Worm (Caenorhabditis elegans) whole organism, late embryonic: Measurements from ENCODE around the gene ctr-9.

Experiments
- T23F11.4 ChIP-seq: fragments of 200-800 bp; sonication (Bioruptor generic); optimal IDR thresholded peaks from 2 replicates; lab custom pipeline; 2018; ENCODE audit warnings: mild to moderate bottlenecking, missing genetic modification characterization, missing compliant biosample characterization
- Y22D7AL.16 ChIP-seq: sonication (generic microtip); optimal IDR thresholded peaks from 2 replicates; lab custom pipeline; 2016; ENCODE audit warnings: missing genetic modification characterization, missing compliant biosample characterization
- ahr-1 ChIP-seq: sonication (generic microtip); optimal IDR thresholded peaks from 2 replicates; lab custom pipeline; 2016; ENCODE audit warnings: missing genetic modification characterization, missing compliant biosample characterization
- ama-1 ChIP-seq: fragments of 150-350 bp; optimal IDR thresholded peaks from 2 replicates; lab custom pipeline; 2014
- ceh-19 ChIP-seq: fragments of 200-800 bp; sonication (Bioruptor generic); optimal IDR thresholded peaks from 2 replicates; lab custom pipeline; 2018; ENCODE audit warnings: mild to moderate bottlenecking, missing genetic modification characterization, missing compliant biosample characterization
- ceh-2 ChIP-seq: sonication (generic microtip); optimal IDR thresholded peaks from 2 replicates; lab custom pipeline; 2016; ENCODE audit warnings: missing genotype, missing genetic modification characterization, missing compliant biosample characterization
- ceh-24 ChIP-seq: sonication (generic microtip); optimal IDR thresholded peaks from 2 replicates; lab custom pipeline; 2016; ENCODE audit warnings: mild to moderate bottlenecking, missing genetic modification characterization, missing compliant biosample characterization
- ceh-31 ChIP-seq: sonication (generic microtip); optimal IDR thresholded peaks from 2 replicates; lab custom pipeline; 2016; ENCODE audit warnings: missing genetic modification characterization, missing compliant biosample characterization
- ceh-34 ChIP-seq: sonication (generic microtip); optimal IDR thresholded peaks from 2 replicates; lab custom pipeline; 2016; ENCODE audit warnings: mild to moderate bottlenecking, missing genetic modification characterization, missing compliant biosample characterization
- ceh-48 ChIP-seq: sonication (generic microtip); optimal IDR thresholded peaks from 2 replicates; lab custom pipeline; 2016; ENCODE audit warnings: missing genetic modification characterization, inconsistent platforms, missing compliant biosample characterization
- elt-2 ChIP-seq: sonication (generic microtip); optimal IDR thresholded peaks from 2 replicates; lab custom pipeline; 2016; ENCODE audit warnings: missing genetic modification reagents, missing genetic modification characterization, missing compliant biosample characterization
- elt-4 ChIP-seq: sonication (generic microtip); optimal IDR thresholded peaks from 2 replicates; lab custom pipeline; 2016; ENCODE audit warnings: missing genetic modification characterization, missing compliant biosample characterization
- ets-4 ChIP-seq: sonication (generic microtip); optimal IDR thresholded peaks from 2 replicates; lab custom pipeline; 2016; ENCODE audit warnings: missing genetic modification characterization, missing compliant biosample characterization
- eyg-1 ChIP-seq: sonication (generic microtip); optimal IDR thresholded peaks from 2 replicates; lab custom pipeline; 2016; ENCODE audit warnings: missing genotype, missing genetic modification characterization, missing compliant biosample characterization
- fkh-6 ChIP-seq: sonication (generic microtip); optimal IDR thresholded peaks from 2 replicates; lab custom pipeline; 2016; ENCODE audit warnings: missing genetic modification characterization, missing compliant biosample characterization
- gmeb-2 ChIP-seq: sonication (generic microtip); optimal IDR thresholded peaks from 2 replicates; lab custom pipeline; 2016; ENCODE audit warnings: missing genetic modification characterization, inconsistent platforms, missing compliant biosample characterization
- hlh-13 ChIP-seq: fragments of 200-800 bp; sonication (Bioruptor generic); optimal IDR thresholded peaks from 2 replicates; lab custom pipeline; 2018; ENCODE audit warnings: mild to moderate bottlenecking, missing genetic modification characterization, missing compliant biosample characterization
- hlh-6 ChIP-seq: sonication (generic microtip); optimal IDR thresholded peaks from 2 replicates; lab custom pipeline; 2016; ENCODE audit warnings: missing genotype, missing genetic modification characterization, missing compliant biosample characterization
- hlh-8 ChIP-seq: sonication (generic microtip); optimal IDR thresholded peaks from 2 replicates; lab custom pipeline; 2016; ENCODE audit warnings: missing genotype, missing genetic modification characterization, missing compliant biosample characterization
- lim-6 ChIP-seq: sonication (generic microtip); optimal IDR thresholded peaks from 2 replicates; lab custom pipeline; 2016; ENCODE audit warnings: missing genetic modification characterization, missing compliant biosample characterization
- nfya-1 ChIP-seq: sonication (generic microtip); optimal IDR thresholded peaks from 2 replicates; lab custom pipeline; 2017; ENCODE audit warnings: missing genetic modification characterization, mild to moderate bottlenecking, missing compliant biosample characterization, antibody characterized with exemption, moderate library complexity
- nhr-232 ChIP-seq: sonication (generic microtip); optimal IDR thresholded peaks from 2 replicates; lab custom pipeline; 2016; ENCODE audit warnings: missing genetic modification characterization, missing compliant biosample characterization
- npax-4 ChIP-seq: sonication (generic microtip); optimal IDR thresholded peaks from 2 replicates; lab custom pipeline; 2016; ENCODE audit warnings: missing genetic modification characterization, missing compliant biosample characterization
- pag-3 ChIP-seq: sonication (generic microtip); optimal IDR thresholded peaks from 2 replicates; lab custom pipeline; 2016; ENCODE audit warnings: missing compliant biosample characterization, missing genetic modification characterization, borderline replicate concordance
- pax-1 ChIP-seq: fragments of 150-350 bp; optimal IDR thresholded peaks from 2 replicates; lab custom pipeline; 2014; ENCODE audit warnings: missing biosample characterization, missing genetic modification characterization
- pha-2 ChIP-seq: sonication (generic microtip); optimal IDR thresholded peaks from 2 replicates; lab custom pipeline; 2017; ENCODE audit warnings: mild to moderate bottlenecking, missing genetic modification characterization, missing compliant biosample characterization
- pqm-1 ChIP-seq: sonication (generic microtip); optimal IDR thresholded peaks from 2 replicates; lab custom pipeline; 2016; ENCODE audit warnings: missing genetic modification characterization, missing compliant biosample characterization
- pros-1 ChIP-seq: fragments of 150-350 bp; optimal IDR thresholded peaks from 2 replicates; lab custom pipeline; 2014; ENCODE audit warnings: missing biosample characterization, missing genetic modification reagents, missing genetic modification characterization
- ref-2 ChIP-seq: sonication (generic microtip); optimal IDR thresholded peaks from 2 replicates; lab custom pipeline; 2016; ENCODE audit warnings: missing genetic modification characterization, missing compliant biosample characterization
- rnt-1 ChIP-seq: sonication (generic microtip); optimal IDR thresholded peaks from 2 replicates; lab custom pipeline; 2016; ENCODE audit warnings: missing genetic modification characterization, missing compliant biosample characterization
- sox-2 ChIP-seq: fragments of 200-800 bp; sonication (Bioruptor generic); IDR thresholded peaks from 2 replicates; pipeline ENCODE4 v1.3.6; 2022; ENCODE audit warnings: missing genetic modification reagents, missing genetic modification characterization, missing compliant biosample characterization
- sox-4 ChIP-seq: sonication (generic microtip); optimal IDR thresholded peaks from 2 replicates; lab custom pipeline; 2017; ENCODE audit warnings: mild to moderate bottlenecking, missing genetic modification characterization, inconsistent platforms, missing compliant biosample characterization
- syd-9 ChIP-seq: sonication (generic microtip); optimal IDR thresholded peaks from 2 replicates; lab custom pipeline; 2016; ENCODE audit warnings: mild to moderate bottlenecking, missing genetic modification characterization, moderate library complexity, missing compliant biosample characterization
- tbx-2 ChIP-seq: sonication (generic microtip); optimal IDR thresholded peaks from 2 replicates; lab custom pipeline; 2016; ENCODE audit warnings: missing genetic modification characterization, missing compliant biosample characterization
- ttx-3 ChIP-seq: sonication (generic microtip); optimal IDR thresholded peaks from 2 replicates; lab custom pipeline; 2016; ENCODE audit warnings: missing genetic modification reagents, missing genetic modification characterization, missing compliant biosample characterization
- unc-42 ChIP-seq: sonication (generic microtip); optimal IDR thresholded peaks from 2 replicates; lab custom pipeline; 2016; ENCODE audit warnings: missing genotype, missing genetic modification characterization, missing compliant biosample characterization

The ctr-9 gene

ce11 chrIII:9474501-9474900 lies 16.7 kb upstream of the ctr-9 start:
- TF ChIP-seq fkh-6 (tag; lab: Kevin White, UChicago) = no peak
- TF ChIP-seq elt-2 (tag; lab: Kevin White, UChicago) = peak; percentile 1
- TF ChIP-seq, all 69 proteins: peak for 1

ce11 chrIII:9476564-9476963 lies 14.6 kb upstream of the ctr-9 start:
- TF ChIP-seq rnt-1 (tag; lab: Kevin White, UChicago) = no peak
- TF ChIP-seq pha-2 = no peak
- no peak for TF ChIP-seq hlh-6 (tag; lab: Kevin White, UChicago)
- no peak for TF ChIP-seq hlh-8
- TF ChIP-seq gmeb-2 (tag; lab: Kevin White, UChicago) = no peak
- no peak for TF ChIP-seq npax-4 (tag; lab: Kevin White, UChicago)
- TF ChIP-seq T23F11.4 (GFP tag; lab: Kevin White, UChicago) = no peak
- TF ChIP-seq ttx-3 (tag; lab: Kevin White, UChicago) = no peak
- TF ChIP-seq ceh-34 (tag; lab: Kevin White, UChicago) = no peak
- TF ChIP-seq Y22D7AL.16 (tag; lab: Kevin White, UChicago) = no peak
- no peak for TF ChIP-seq ceh-48
- TF ChIP-seq sox-4 = no peak
- TF ChIP-seq pag-3 (tag; lab: Kevin White, UChicago) = no peak
- no peak for TF ChIP-seq ceh-2 (tag; lab: Kevin White, UChicago)
- no peak for TF ChIP-seq eyg-1
- TF ChIP-seq pqm-1 = no peak

ce11 chrIII:9482423-9482993 lies 8.7 kb upstream of the ctr-9 start:
- TF ChIP-seq elt-4 (tag; lab: Kevin White, UChicago) = no peak
- TF ChIP-seq pha-2 = no peak
- TF ChIP-seq ceh-19 (GFP tag; lab: Kevin White, UChicago) = no peak
- TF ChIP-seq ceh-24 (tag; lab: Kevin White, UChicago) = no peak
- no peak for TF ChIP-seq Y22D7AL.16 (tag; lab: Kevin White, UChicago)
- TF ChIP-seq nfya-1 = no peak
- TF ChIP-seq syd-9 (tag; lab: Kevin White, UChicago) = no peak
- no peak for TF ChIP-seq elt-2 (tag; lab: Kevin White, UChicago)
- TF ChIP-seq nhr-232 (tag; lab: Kevin White, UChicago) = no peak
- TF ChIP-seq ceh-2 (tag; lab: Kevin White, UChicago) = no peak
- no peak for TF ChIP-seq ets-4 (tag; lab: Kevin White, UChicago)
- no peak for TF ChIP-seq ceh-34 (tag; lab: Kevin White, UChicago)
- no peak for TF ChIP-seq sox-2 (GFP tag; lab: Robert Waterston, UW)
- no peak for TF ChIP-seq lim-6 (tag; lab: Kevin White, UChicago)

ce11 chrIII:9483716-9484115 lies 7.5 kb upstream of the ctr-9 start:
- TF ChIP-seq nfya-1 = peak; percentile 59
- no peak for TF ChIP-seq gmeb-2 (tag; lab: Kevin White, UChicago)
- TF ChIP-seq unc-42 (tag; lab: Kevin White, UChicago) = peak; percentile 54
- TF ChIP-seq ama-1 (lab: Kevin White, UChicago) = no peak
- TF ChIP-seq ceh-34 (tag; lab: Kevin White, UChicago) = peak; percentile 32
- TF ChIP-seq ceh-31 (tag; lab: Kevin White, UChicago) = peak; percentile 56
- TF ChIP-seq ref-2 (tag; lab: Kevin White, UChicago) = no peak
- TF ChIP-seq Y22D7AL.16 (tag; lab: Kevin White, UChicago) = no peak
- no peak for TF ChIP-seq pros-1
- no peak for TF ChIP-seq ttx-3 (tag; lab: Kevin White, UChicago)
- TF ChIP-seq ceh-19 (GFP tag; lab: Kevin White, UChicago) = no peak
- TF ChIP-seq hlh-8 = peak; percentile 80

ce11 chrIII:9485373-9485772 lies 5.8 kb upstream of the ctr-9 start, which contains the start of gene bre-3:
bre-3 (minus strand) TSS chrIII:9485473.
- no peak for TF ChIP-seq hlh-6 (tag; lab: Kevin White, UChicago)
- no peak for TF ChIP-seq fkh-6 (tag; lab: Kevin White, UChicago)
- no peak for TF ChIP-seq pax-1 (tag; lab: Kevin White, UChicago)
- no peak for TF ChIP-seq ttx-3 (tag; lab: Kevin White, UChicago)
- no peak for TF ChIP-seq ref-2 (tag; lab: Kevin White, UChicago)
- TF ChIP-seq syd-9 (tag; lab: Kevin White, UChicago) = no peak
- TF ChIP-seq hlh-13 (GFP tag; lab: Kevin White, UChicago) = no peak
- no peak for TF ChIP-seq tbx-2 (tag; lab: Kevin White, UChicago)
- TF ChIP-seq ahr-1 = no peak
- no peak for TF ChIP-seq pqm-1
- TF ChIP-seq elt-4 (tag; lab: Kevin White, UChicago) = no peak
